Worm (Caenorhabditis elegans) whole organism, L2 larva: ENCODE results near the gene F36G9.15.

ENCODE experiments used
- Y55F3AM.14 ChIP-seq: fragments of 200-800 bp; sonication (Bioruptor generic); optimal IDR thresholded peaks from 2 replicates; lab custom pipeline; 2018; ENCODE audit warnings: mild to moderate bottlenecking, missing genetic modification characterization, missing compliant biosample characterization
- ZK546.5 ChIP-seq: sonication (generic microtip); optimal IDR thresholded peaks from 2 replicates; lab custom pipeline; 2017; ENCODE audit warnings: missing biosample characterization, missing genetic modification characterization
- ama-1 ChIP-seq: fragments of 150-350 bp; optimal IDR thresholded peaks from 2 replicates; lab custom pipeline; 2018; ENCODE audit warnings: inconsistent platforms
- blmp-1 ChIP-seq: sonication (generic microtip); optimal IDR thresholded peaks from 2 replicates; lab custom pipeline; 2017; ENCODE audit warnings: missing genetic modification characterization, mild to moderate bottlenecking, missing compliant biosample characterization, antibody characterized with exemption, moderate library complexity; ENCODE audit not compliant: insufficient read depth
- egl-27 ChIP-seq: sonication (generic microtip); optimal IDR thresholded peaks from 3 replicates; lab custom pipeline; 2017; ENCODE audit warnings: missing biosample characterization, missing genetic modification reagents, missing genetic modification characterization
- fos-1 ChIP-seq: fragments of 150-350 bp; optimal IDR thresholded peaks from 2 replicates; lab custom pipeline; 2014; ENCODE audit warnings: missing biosample characterization, missing genetic modification characterization
- lin-13 ChIP-seq: fragments of 150-350 bp; optimal IDR thresholded peaks from 2 replicates; lab custom pipeline; 2014; ENCODE audit warnings: missing biosample characterization, missing genetic modification reagents, missing genetic modification characterization
- lsy-2 ChIP-seq, 2 experiments: fragments of 150-350 bp in 1 of 2; sonication (generic microtip) in 1 of 2; optimal IDR thresholded peaks; 2 replicates each; lab custom pipeline; 2014 to 2017; ENCODE audit warnings: missing biosample characterization in 2 of 2, missing genetic modification characterization in 2 of 2
- nhr-237 ChIP-seq: fragments of 150-350 bp; optimal IDR thresholded peaks from 2 replicates; lab custom pipeline; 2014; ENCODE audit warnings: missing biosample characterization, missing genetic modification characterization
- unc-62 ChIP-seq: fragments of 150-350 bp; optimal IDR thresholded peaks from 2 replicates; lab custom pipeline; 2014; ENCODE audit warnings: missing biosample characterization, missing genetic modification reagents, missing genetic modification characterization

DNA sequence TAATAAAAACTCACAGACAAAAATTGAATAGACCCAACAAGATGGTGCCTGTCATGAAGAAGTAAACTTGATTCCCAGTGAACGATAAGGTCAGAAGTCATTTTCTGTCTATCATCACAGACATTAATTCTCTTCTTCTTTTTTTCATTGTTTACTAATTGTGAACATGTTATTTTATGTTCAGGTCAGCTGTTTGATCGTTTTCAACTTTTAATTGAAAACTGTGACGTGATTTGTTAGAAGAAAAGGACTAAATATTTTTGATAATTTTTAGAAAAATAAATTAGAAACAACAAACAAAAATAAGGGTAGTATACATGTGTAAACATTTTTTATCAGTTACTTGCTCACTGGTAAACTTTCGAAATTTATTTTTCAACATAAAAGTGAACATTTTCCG is 18.3 kb downstream of the F36G9.15 start, which contains the start of gene F36G9.7:
- TF ChIP-seq lsy-2 (tag; optimal IDR thresholded peaks at IDR 0.05; lab: Kevin White, UChicago) = no peak
- TF ChIP-seq unc-62 = no peak
- no peak for TF ChIP-seq ZK546.5
- TF ChIP-seq Y55F3AM.14 (GFP tag; lab: Kevin White, UChicago) = no peak
- no peak for TF ChIP-seq lin-13 (GFP tag; lab: Kevin White, UChicago)
- TF ChIP-seq ama-1 (lab: Kevin White, UChicago) = no peak
- TF ChIP-seq nhr-237 = no peak
- no peak for TF ChIP-seq egl-27 (tag; lab: Kevin White, UChicago)
- no peak for TF ChIP-seq fos-1
- no peak for TF ChIP-seq blmp-1 (tag; lab: Kevin White, UChicago)
